Worm (Caenorhabditis elegans): ENCODE measurements around the gene C17H12.12.
A peak's percentile ranks its signal among the peaks of the same experiment; 100 is the strongest.

The C17H12.12 gene

ce11 chrIV:6751213-6751612, 44.5 kb upstream of the C17H12.12 start (continued):
- TF ChIP-seq ceh-88 (GFP tag; IDR thresholded peaks at IDR 0.05) (no peak), nhr-28 (tag; optimal IDR thresholded peaks at IDR 0.05) (no peak), mab-9 (GFP tag; IDR thresholded peaks at IDR 0.05) (no peak), lin-14 (GFP tag; optimal IDR thresholded peaks at IDR 0.05) (peak; percentile 58), fos-1 (tag; optimal IDR thresholded peaks at IDR 0.05) (no peak), unc-130 (tag; optimal IDR thresholded peaks at IDR 0.05) (no peak)

DNA sequence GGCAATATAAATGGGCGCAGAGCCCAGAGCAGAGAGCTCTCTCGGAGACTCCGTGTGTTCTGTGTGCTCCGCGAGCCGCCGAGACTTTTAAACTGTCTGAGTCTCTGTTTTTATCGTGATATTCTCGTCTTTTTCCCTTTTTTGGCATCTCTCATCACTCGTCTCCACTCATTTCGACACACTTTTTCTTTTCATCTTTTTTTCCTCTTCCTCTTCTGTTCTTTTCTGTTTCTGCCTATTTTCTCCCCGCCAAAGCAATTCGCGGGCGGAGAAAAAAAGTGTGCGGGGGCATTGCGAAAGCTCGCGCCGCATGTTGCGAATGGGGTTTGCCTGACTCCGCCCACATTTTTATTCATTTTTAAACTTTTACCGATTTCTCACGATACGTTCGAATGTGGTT, 39.4 kb upstream of the C17H12.12 start:
- peak; percentile 54 for TF ChIP-seq unc-130 (tag; optimal IDR thresholded peaks at IDR 0.05)
- peak; percentile 88 for TF ChIP-seq tbx-2 (tag; optimal IDR thresholded peaks at IDR 0.05)
- no peak for TF ChIP-seq unc-30 (tag; optimal IDR thresholded peaks at IDR 0.05)
- no peak; the same call in 1 of the 2 replicates for TF ChIP-seq ceh-88 (GFP tag; IDR thresholded peaks at IDR 0.05)
- TF ChIP-seq fkh-8 (tag; optimal IDR thresholded peaks at IDR 0.05) = peak; percentile 93
- peak; percentile 30 for TF ChIP-seq aly-2 (tag; optimal IDR thresholded peaks at IDR 0.05)
- TF ChIP-seq alr-1 (tag; optimal IDR thresholded peaks at IDR 0.05; ENCODE audit: borderline replicate concordance) = no peak
- no peak for TF ChIP-seq ets-5 (GFP tag; IDR thresholded peaks at IDR 0.05)
- no peak for TF ChIP-seq tlp-1 (tag; optimal IDR thresholded peaks at IDR 0.05)
- TF ChIP-seq ztf-11 (tag; optimal IDR thresholded peaks at IDR 0.05) = peak in 1 of 2 experiments; percentile 71
- TF ChIP-seq egl-27 (tag; optimal IDR thresholded peaks at IDR 0.05) = no peak
- TF ChIP-seq fkh-10 (GFP tag; optimal IDR thresholded peaks at IDR 0.05) = peak; percentile 83
- TF ChIP-seq elt-3 (tag; optimal IDR thresholded peaks at IDR 0.05) = peak in 2 of 6 experiments; percentile 15 to 58
- peak; percentile 80 to 87 for TF ChIP-seq efl-1 (optimal IDR thresholded peaks at IDR 0.05)
- TF ChIP-seq efl-1 (GFP tag; optimal IDR thresholded peaks at IDR 0.05 in 1 of 2) = peak; percentile 71 to 96
- TF ChIP-seq F16B12.6 (tag; optimal IDR thresholded peaks at IDR 0.05) = peak; percentile 54
- peak; percentile 87 for TF ChIP-seq hpl-2 (GFP tag; optimal IDR thresholded peaks at IDR 0.05)
- peak; percentile 82 to 86 for TF ChIP-seq lin-35 (GFP tag; optimal IDR thresholded peaks at IDR 0.05)
- TF ChIP-seq fos-1 (tag; optimal IDR thresholded peaks at IDR 0.05) = peak; percentile 64
- TF ChIP-seq nhr-11 (tag; optimal IDR thresholded peaks at IDR 0.05) = peak; percentile 26
- TF ChIP-seq C34B4.2 (tag; optimal IDR thresholded peaks at IDR 0.05) = no peak
- no peak for TF ChIP-seq fkh-4 (tag; optimal IDR thresholded peaks at IDR 0.05; ENCODE audit: borderline replicate concordance)
- TF ChIP-seq ceh-8 (GFP tag; optimal IDR thresholded peaks at IDR 0.05) = peak; percentile 83
- TF ChIP-seq isw-1 (GFP tag; IDR thresholded peaks at IDR 0.05) = peak; percentile 71
- TF ChIP-seq xbp-1 (tag; optimal IDR thresholded peaks at IDR 0.05) = peak; percentile 84
- TF ChIP-seq swsn-7 (tag; optimal IDR thresholded peaks at IDR 0.05) = peak; percentile 89
- TF ChIP-seq C16A3.4 (tag; optimal IDR thresholded peaks at IDR 0.05) = peak; percentile 92
- peak in 1 of 2 experiments; percentile 73 for TF ChIP-seq mdl-1 (tag; optimal IDR thresholded peaks at IDR 0.05)
- TF ChIP-seq nhr-84 (tag; optimal IDR thresholded peaks at IDR 0.05) = no peak
- TF ChIP-seq lir-3 (tag; optimal IDR thresholded peaks at IDR 0.05; ENCODE audit: poor library complexity) = peak; percentile 75
- TF ChIP-seq C04F5.9 (tag; optimal IDR thresholded peaks at IDR 0.05) = no peak
- TF ChIP-seq pax-3 (tag; optimal IDR thresholded peaks at IDR 0.05) = peak; percentile 73
- peak; percentile 80 for TF ChIP-seq nhr-19 (GFP tag; conservative IDR thresholded peaks at IDR 0.05)
- TF ChIP-seq nhr-90 (tag; optimal IDR thresholded peaks at IDR 0.05; ENCODE audit: poor library complexity) = peak; percentile 88
- TF ChIP-seq lsy-2 (tag; optimal IDR thresholded peaks at IDR 0.05) = peak; percentile 84 to 87
- TF ChIP-seq zag-1 (tag; optimal IDR thresholded peaks at IDR 0.05) = peak; percentile 16
- no peak for TF ChIP-seq unc-98 (GFP tag; IDR thresholded peaks at IDR 0.05)
- peak; percentile 76 for TF ChIP-seq lin-13 (GFP tag; optimal IDR thresholded peaks at IDR 0.05)
- TF ChIP-seq lin-39 (tag; optimal IDR thresholded peaks at IDR 0.05) = peak; percentile 21
- TF ChIP-seq unc-86 (tag; optimal IDR thresholded peaks at IDR 0.05) = peak; percentile 87
- TF ChIP-seq lin-15B (tag; optimal IDR thresholded peaks at IDR 0.05) = peak; percentile 52
- TF ChIP-seq ces-1 (GFP tag; optimal IDR thresholded peaks at IDR 0.05) = no peak
- peak; percentile 66 for TF ChIP-seq snpc-4 (tag; optimal IDR thresholded peaks at IDR 0.05)
- peak; percentile 91 for TF ChIP-seq blmp-1 (tag; optimal IDR thresholded peaks at IDR 0.05)
- TF ChIP-seq sox-4 (tag; optimal IDR thresholded peaks at IDR 0.05) = peak; percentile 79
- peak; percentile 10 for TF ChIP-seq vab-15 (tag; optimal IDR thresholded peaks at IDR 0.05)
- TF ChIP-seq hlh-4 (tag; optimal IDR thresholded peaks at IDR 0.05) = no peak
- TF ChIP-seq snu-23 (GFP tag; optimal IDR thresholded peaks at IDR 0.05) = peak; percentile 92

All from whole organism, L1 larva.